Worm (Caenorhabditis elegans) whole organism, late embryonic: ENCODE results near the gene Y53C12A.11.

Experiments
- C08G9.2 ChIP-seq: sonication (generic microtip); optimal IDR thresholded peaks from 2 replicates; lab custom pipeline; 2016; ENCODE audit warnings: mild to moderate bottlenecking, missing genetic modification characterization, moderate library complexity, missing compliant biosample characterization
- C38D4.7 ChIP-seq: fragments of 200-800 bp; sonication (Bioruptor generic); optimal IDR thresholded peaks from 2 replicates; lab custom pipeline; 2018; ENCODE audit warnings: mild to moderate bottlenecking, missing genetic modification characterization, moderate library complexity, missing compliant biosample characterization
- F13H6.1 ChIP-seq: sonication (generic microtip); optimal IDR thresholded peaks from 2 replicates; lab custom pipeline; 2016; ENCODE audit warnings: missing genetic modification characterization, missing compliant biosample characterization
- K09A11.1 ChIP-seq: sonication (generic microtip); optimal IDR thresholded peaks from 2 replicates; lab custom pipeline; 2017; ENCODE audit warnings: antibody characterized with exemption, mild to moderate bottlenecking, missing genetic modification characterization, missing compliant biosample characterization; ENCODE audit not compliant: insufficient read depth
- T23F11.4 ChIP-seq: fragments of 200-800 bp; sonication (Bioruptor generic); optimal IDR thresholded peaks from 2 replicates; lab custom pipeline; 2018; ENCODE audit warnings: mild to moderate bottlenecking, missing genetic modification characterization, missing compliant biosample characterization
- ama-1 ChIP-seq: fragments of 150-350 bp; optimal IDR thresholded peaks from 2 replicates; lab custom pipeline; 2014
- ceh-14 ChIP-seq: sonication (generic microtip); optimal IDR thresholded peaks from 2 replicates; lab custom pipeline; 2016; ENCODE audit warnings: missing genotype, missing genetic modification characterization, missing compliant biosample characterization
- ceh-18 ChIP-seq: sonication (generic microtip); optimal IDR thresholded peaks from 2 replicates; lab custom pipeline; 2016; ENCODE audit warnings: missing genetic modification characterization, missing compliant biosample characterization
- ceh-19 ChIP-seq: fragments of 200-800 bp; sonication (Bioruptor generic); optimal IDR thresholded peaks from 2 replicates; lab custom pipeline; 2018; ENCODE audit warnings: mild to moderate bottlenecking, missing genetic modification characterization, missing compliant biosample characterization
- ceh-2 ChIP-seq: sonication (generic microtip); optimal IDR thresholded peaks from 2 replicates; lab custom pipeline; 2016; ENCODE audit warnings: missing genotype, missing genetic modification characterization, missing compliant biosample characterization
- ceh-24 ChIP-seq: sonication (generic microtip); optimal IDR thresholded peaks from 2 replicates; lab custom pipeline; 2016; ENCODE audit warnings: mild to moderate bottlenecking, missing genetic modification characterization, missing compliant biosample characterization
- ceh-31 ChIP-seq: sonication (generic microtip); optimal IDR thresholded peaks from 2 replicates; lab custom pipeline; 2016; ENCODE audit warnings: missing genetic modification characterization, missing compliant biosample characterization
- ceh-34 ChIP-seq: sonication (generic microtip); optimal IDR thresholded peaks from 2 replicates; lab custom pipeline; 2016; ENCODE audit warnings: mild to moderate bottlenecking, missing genetic modification characterization, missing compliant biosample characterization
- ceh-45 ChIP-seq: fragments of 200-800 bp; sonication (Bioruptor generic); IDR thresholded peaks from 2 replicates; pipeline ENCODE4 v1.3.6; 2022; ENCODE audit warnings: missing genetic modification reagents, missing genetic modification characterization, missing compliant biosample characterization
- ceh-48 ChIP-seq: sonication (generic microtip); optimal IDR thresholded peaks from 2 replicates; lab custom pipeline; 2016; ENCODE audit warnings: missing genetic modification characterization, inconsistent platforms, missing compliant biosample characterization
- dmd-4 ChIP-seq: sonication (generic microtip); optimal IDR thresholded peaks from 2 replicates; lab custom pipeline; 2016; ENCODE audit warnings: borderline replicate concordance, missing genetic modification characterization, missing compliant biosample characterization
- dve-1 ChIP-seq: sonication (generic microtip); optimal IDR thresholded peaks from 2 replicates; lab custom pipeline; 2017; ENCODE audit warnings: antibody characterized with exemption, mild to moderate bottlenecking, missing genetic modification characterization, missing compliant biosample characterization
- elt-2 ChIP-seq: sonication (generic microtip); optimal IDR thresholded peaks from 2 replicates; lab custom pipeline; 2016; ENCODE audit warnings: missing genetic modification reagents, missing genetic modification characterization, missing compliant biosample characterization
- elt-4 ChIP-seq: sonication (generic microtip); optimal IDR thresholded peaks from 2 replicates; lab custom pipeline; 2016; ENCODE audit warnings: missing genetic modification characterization, missing compliant biosample characterization
- fax-1 ChIP-seq: sonication (generic microtip); optimal IDR thresholded peaks from 2 replicates; lab custom pipeline; 2016; ENCODE audit warnings: missing genotype, missing genetic modification characterization, missing compliant biosample characterization
- fkh-6 ChIP-seq: sonication (generic microtip); optimal IDR thresholded peaks from 2 replicates; lab custom pipeline; 2016; ENCODE audit warnings: missing genetic modification characterization, missing compliant biosample characterization
- hlh-13 ChIP-seq: fragments of 200-800 bp; sonication (Bioruptor generic); optimal IDR thresholded peaks from 2 replicates; lab custom pipeline; 2018; ENCODE audit warnings: mild to moderate bottlenecking, missing genetic modification characterization, missing compliant biosample characterization
- lin-11 ChIP-seq: fragments of 200-800 bp; sonication (Bioruptor generic); optimal IDR thresholded peaks from 2 replicates; lab custom pipeline; 2018; ENCODE audit warnings: mild to moderate bottlenecking, missing genetic modification characterization, missing compliant biosample characterization
- madf-2 ChIP-seq: sonication (generic microtip); optimal IDR thresholded peaks from 2 replicates; lab custom pipeline; 2017; ENCODE audit warnings: missing genetic modification characterization, missing compliant biosample characterization
- nfya-1 ChIP-seq: sonication (generic microtip); optimal IDR thresholded peaks from 2 replicates; lab custom pipeline; 2017; ENCODE audit warnings: missing genetic modification characterization, mild to moderate bottlenecking, missing compliant biosample characterization, antibody characterized with exemption, moderate library complexity
- nhr-11 ChIP-seq: fragments of 150-350 bp; optimal IDR thresholded peaks from 2 replicates; lab custom pipeline; 2014; ENCODE audit warnings: missing biosample characterization, missing genetic modification characterization
- nhr-232 ChIP-seq: sonication (generic microtip); optimal IDR thresholded peaks from 2 replicates; lab custom pipeline; 2016; ENCODE audit warnings: missing genetic modification characterization, missing compliant biosample characterization
- npax-4 ChIP-seq: sonication (generic microtip); optimal IDR thresholded peaks from 2 replicates; lab custom pipeline; 2016; ENCODE audit warnings: missing genetic modification characterization, missing compliant biosample characterization
- odd-2 ChIP-seq: sonication (generic microtip); optimal IDR thresholded peaks from 2 replicates; lab custom pipeline; 2017; ENCODE audit warnings: antibody characterized with exemption, mild to moderate bottlenecking, missing genetic modification characterization, missing compliant biosample characterization
- pag-3 ChIP-seq: sonication (generic microtip); optimal IDR thresholded peaks from 2 replicates; lab custom pipeline; 2016; ENCODE audit warnings: missing compliant biosample characterization, missing genetic modification characterization, borderline replicate concordance
- pax-1 ChIP-seq: fragments of 150-350 bp; optimal IDR thresholded peaks from 2 replicates; lab custom pipeline; 2014; ENCODE audit warnings: missing biosample characterization, missing genetic modification characterization
- pha-2 ChIP-seq: sonication (generic microtip); optimal IDR thresholded peaks from 2 replicates; lab custom pipeline; 2017; ENCODE audit warnings: mild to moderate bottlenecking, missing genetic modification characterization, missing compliant biosample characterization
- ref-2 ChIP-seq: sonication (generic microtip); optimal IDR thresholded peaks from 2 replicates; lab custom pipeline; 2016; ENCODE audit warnings: missing genetic modification characterization, missing compliant biosample characterization
- rnt-1 ChIP-seq: sonication (generic microtip); optimal IDR thresholded peaks from 2 replicates; lab custom pipeline; 2016; ENCODE audit warnings: missing genetic modification characterization, missing compliant biosample characterization
- sdc-2 ChIP-seq: sonication (generic microtip); optimal IDR thresholded peaks from 2 replicates; lab custom pipeline; 2016; ENCODE audit warnings: missing genotype, missing genetic modification characterization, missing compliant biosample characterization
- tbx-2 ChIP-seq: sonication (generic microtip); optimal IDR thresholded peaks from 2 replicates; lab custom pipeline; 2016; ENCODE audit warnings: missing genetic modification characterization, missing compliant biosample characterization
- unc-42 ChIP-seq: sonication (generic microtip); optimal IDR thresholded peaks from 2 replicates; lab custom pipeline; 2016; ENCODE audit warnings: missing genotype, missing genetic modification characterization, missing compliant biosample characterization
- unc-55 ChIP-seq: sonication (generic microtip); optimal IDR thresholded peaks from 2 replicates; lab custom pipeline; 2017; ENCODE audit warnings: missing biosample characterization, missing genetic modification reagents, missing genetic modification characterization
- zip-5 ChIP-seq: sonication (generic microtip); optimal IDR thresholded peaks from 2 replicates; lab custom pipeline; 2016; ENCODE audit warnings: missing genetic modification characterization, missing compliant biosample characterization

Gene Y53C12A.11

DNA sequence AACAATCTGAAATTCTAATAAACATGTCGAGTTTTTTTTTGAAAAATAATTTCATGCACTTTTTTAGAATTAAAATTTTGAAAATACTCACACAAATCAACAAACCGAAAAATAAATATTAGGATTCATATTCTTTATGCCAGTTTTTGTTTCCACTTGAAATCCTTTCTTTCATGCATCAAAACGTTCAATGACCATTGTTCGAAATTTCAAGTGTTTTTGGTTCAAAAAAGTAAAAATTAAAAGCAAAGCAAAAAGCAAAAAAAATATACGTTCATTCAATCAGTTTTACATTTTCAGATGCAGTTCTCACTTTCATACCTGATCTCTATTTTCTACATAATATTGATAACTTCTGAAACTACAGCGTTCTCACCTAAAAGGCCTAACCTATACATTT is 35.2 kb upstream of the Y53C12A.11 start, which contains the start of gene ZK1321.1:
Gene ZK1321.1, plus strand, starts transcription at position 301 of the 400 bp plus-strand sequence.
- TF ChIP-seq ref-2 (tag; lab: Kevin White, UChicago) (no peak), npax-4 (tag; lab: Kevin White, UChicago) (no peak), ceh-14 (tag; lab: Kevin White, UChicago) (no peak), unc-55 (GFP tag; lab: Kevin White, UChicago) (no peak), odd-2 (tag; lab: Kevin White, UChicago) (no peak), T23F11.4 (GFP tag; lab: Kevin White, UChicago) (no peak), ceh-24 (tag; lab: Kevin White, UChicago) (no peak), sdc-2 (tag; lab: Kevin White, UChicago) (no peak), fkh-6 (no peak), F13H6.1 (no peak), C08G9.2 (no peak), tbx-2 (no peak), pax-1 (tag; lab: Kevin White, UChicago) (no peak), ceh-18 (tag; lab: Kevin White, UChicago) (no peak), ceh-19 (GFP tag; lab: Kevin White, UChicago) (no peak), ceh-2 (tag; lab: Kevin White, UChicago) (no peak)

DNA sequence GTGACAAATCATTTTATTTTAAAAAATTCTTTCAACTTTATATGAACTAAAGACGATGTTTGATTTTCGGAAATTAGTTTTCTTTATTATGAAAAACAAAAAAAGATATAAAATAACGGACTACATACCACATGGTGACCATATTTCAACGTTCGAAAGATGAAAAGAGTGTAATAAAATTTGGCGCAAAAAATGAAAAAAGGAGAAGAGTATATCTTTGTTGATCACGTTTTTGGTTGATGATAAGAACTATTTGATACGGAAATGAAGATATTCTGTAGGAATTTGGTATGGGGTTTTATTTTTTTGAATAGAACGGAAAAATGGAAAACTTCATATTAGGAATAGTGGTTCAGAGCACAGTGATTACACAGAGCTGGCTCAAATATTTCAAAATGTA is 34.6 kb upstream of the Y53C12A.11 start, which contains the start of gene Y53C12B.7:
Gene Y53C12B.7, minus strand, starts transcription at position 163 of the 400 bp plus-strand sequence.
- no peak for TF ChIP-seq ama-1 (lab: Kevin White, UChicago)
- no peak for TF ChIP-seq K09A11.1 (tag; lab: Kevin White, UChicago)
- no peak for TF ChIP-seq tbx-2
- TF ChIP-seq C08G9.2 = no peak
- no peak for TF ChIP-seq pag-3 (tag; lab: Kevin White, UChicago)
- TF ChIP-seq ceh-48 (tag; lab: Kevin White, UChicago) = no peak

DNA sequence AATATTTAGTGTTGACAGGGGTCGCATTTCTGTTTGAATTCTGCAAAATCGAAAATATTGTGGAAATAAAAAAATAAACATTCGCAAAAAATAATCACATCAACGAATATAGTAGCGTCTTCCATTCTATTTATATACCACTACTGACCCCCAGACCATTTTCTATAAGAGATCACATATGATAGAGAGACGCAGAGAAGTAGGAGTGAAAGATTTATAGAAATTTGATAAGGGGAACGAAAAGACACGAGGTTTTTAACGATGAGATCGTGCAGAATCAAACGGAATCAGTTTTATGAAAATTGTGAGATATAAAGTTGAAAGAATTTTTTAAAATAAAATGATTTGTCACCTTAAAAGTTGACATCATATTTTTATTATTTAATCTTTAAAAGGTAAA is 33.8 kb upstream of the Y53C12A.11 start:
- TF ChIP-seq ceh-45 (GFP tag; lab: Robert Waterston, UW) = no peak
- TF ChIP-seq unc-55 (GFP tag; lab: Kevin White, UChicago) = no peak
- no peak for TF ChIP-seq madf-2 (tag; lab: Kevin White, UChicago)
- no peak for TF ChIP-seq ceh-2 (tag; lab: Kevin White, UChicago)

DNA sequence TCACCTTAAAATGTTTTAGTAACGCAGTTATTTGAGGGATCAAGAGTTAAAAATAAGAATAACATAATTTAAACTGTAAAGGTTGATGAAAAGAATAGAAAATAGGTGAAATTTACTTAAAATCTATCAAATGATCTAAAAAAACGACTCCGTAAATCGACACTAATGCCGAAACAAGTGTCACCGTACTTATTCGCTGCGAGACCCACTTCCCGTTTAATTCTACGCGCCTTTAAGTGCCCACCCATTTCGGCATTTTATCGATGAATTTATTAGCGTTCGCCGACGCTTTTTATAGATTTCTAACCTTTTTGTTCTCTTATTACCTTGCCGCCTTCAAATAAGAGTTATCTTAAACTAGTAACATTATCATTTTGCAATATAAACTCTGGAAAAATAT is 27.6 kb upstream of the Y53C12A.11 start, which contains the start of the genes Y53C12B.1 and nos-3:
Gene Y53C12B.1, minus strand, starts transcription at position 10 of the 400 bp plus-strand sequence.
Gene nos-3, plus strand, starts transcription at position 248 of the 400 bp plus-strand sequence.
- TF ChIP-seq ceh-31 (tag; lab: Kevin White, UChicago) (peak; percentile 60), nfya-1 (tag; lab: Kevin White, UChicago) (peak; percentile 89), tbx-2 (peak; percentile 41), nhr-232 (no peak), ceh-34 (tag; lab: Kevin White, UChicago) (peak; percentile 37), unc-42 (tag; lab: Kevin White, UChicago) (peak; percentile 82), pax-1 (tag; lab: Kevin White, UChicago) (peak; percentile 10), ceh-48 (tag; lab: Kevin White, UChicago) (peak; percentile 33), C38D4.7 (GFP tag; lab: Kevin White, UChicago) (no peak), ceh-2 (tag; lab: Kevin White, UChicago) (peak; percentile 27), elt-2 (peak; percentile 39), elt-4 (tag; lab: Kevin White, UChicago) (no peak)

DNA sequence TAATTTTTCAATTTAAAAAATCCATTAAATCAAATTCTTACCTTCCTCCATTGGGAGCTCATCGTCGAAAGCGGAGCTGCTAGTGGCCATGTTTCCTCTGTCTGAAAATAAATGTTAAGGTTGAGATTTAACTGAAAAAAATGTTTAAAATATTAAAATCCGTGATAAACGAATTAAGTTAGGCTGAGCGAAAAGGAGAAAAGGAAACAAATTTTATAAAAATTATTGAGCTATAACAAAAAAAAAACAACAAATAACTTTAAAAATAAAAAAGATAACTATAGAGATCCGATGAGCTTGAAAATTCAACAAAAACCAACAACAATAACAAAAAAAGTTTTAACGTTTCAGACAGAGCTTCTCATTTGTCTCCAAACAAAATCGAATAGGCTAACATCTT is 24.3 kb upstream of the Y53C12A.11 start, which contains the start of gene pno-1:
Gene pno-1, minus strand, starts transcription at position 101 of the 400 bp plus-strand sequence.
- TF ChIP-seq elt-2 = no peak

DNA sequence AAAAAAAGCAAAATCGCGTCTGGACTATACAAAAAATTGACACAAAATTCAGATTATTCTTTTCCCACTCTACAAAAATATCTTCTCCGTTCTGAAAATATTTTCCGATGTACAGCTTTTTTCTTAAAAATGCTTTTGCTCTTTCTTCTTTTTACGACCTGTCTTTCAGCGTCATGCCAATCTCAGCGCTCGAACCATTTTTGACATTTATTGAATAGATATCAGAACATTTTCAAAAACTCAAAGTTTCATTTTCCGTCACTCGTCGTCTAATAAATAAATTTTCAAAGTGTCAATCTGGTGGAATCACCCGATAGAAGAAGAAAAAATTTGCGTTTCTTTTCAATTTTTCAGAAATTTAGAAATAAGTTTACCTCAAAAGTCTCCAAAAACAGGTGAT is 22.9 kb upstream of the Y53C12A.11 start:
- TF ChIP-seq lin-11 (tag; lab: Kevin White, UChicago) = no peak
- TF ChIP-seq dmd-4 (tag; lab: Kevin White, UChicago) = no peak
- no peak for TF ChIP-seq nhr-11 (tag; lab: Kevin White, UChicago)
- no peak for TF ChIP-seq zip-5 (tag; lab: Kevin White, UChicago)
- no peak for TF ChIP-seq dve-1 (tag; lab: Kevin White, UChicago)
- TF ChIP-seq rnt-1 (tag; lab: Kevin White, UChicago) = no peak
- no peak for TF ChIP-seq unc-55 (GFP tag; lab: Kevin White, UChicago)
- no peak for TF ChIP-seq ceh-14 (tag; lab: Kevin White, UChicago)
- TF ChIP-seq ceh-48 (tag; lab: Kevin White, UChicago) = no peak
- TF ChIP-seq sdc-2 (tag; lab: Kevin White, UChicago) = no peak
- no peak for TF ChIP-seq fax-1
- TF ChIP-seq ceh-18 (tag; lab: Kevin White, UChicago) = no peak
- no peak for TF ChIP-seq elt-4 (tag; lab: Kevin White, UChicago)
- TF ChIP-seq pha-2 = no peak
- TF ChIP-seq hlh-13 (GFP tag; lab: Kevin White, UChicago) = no peak
